Worm (Caenorhabditis elegans): ENCODE results near the gene epn-1.

epn-1 gene

DNA sequence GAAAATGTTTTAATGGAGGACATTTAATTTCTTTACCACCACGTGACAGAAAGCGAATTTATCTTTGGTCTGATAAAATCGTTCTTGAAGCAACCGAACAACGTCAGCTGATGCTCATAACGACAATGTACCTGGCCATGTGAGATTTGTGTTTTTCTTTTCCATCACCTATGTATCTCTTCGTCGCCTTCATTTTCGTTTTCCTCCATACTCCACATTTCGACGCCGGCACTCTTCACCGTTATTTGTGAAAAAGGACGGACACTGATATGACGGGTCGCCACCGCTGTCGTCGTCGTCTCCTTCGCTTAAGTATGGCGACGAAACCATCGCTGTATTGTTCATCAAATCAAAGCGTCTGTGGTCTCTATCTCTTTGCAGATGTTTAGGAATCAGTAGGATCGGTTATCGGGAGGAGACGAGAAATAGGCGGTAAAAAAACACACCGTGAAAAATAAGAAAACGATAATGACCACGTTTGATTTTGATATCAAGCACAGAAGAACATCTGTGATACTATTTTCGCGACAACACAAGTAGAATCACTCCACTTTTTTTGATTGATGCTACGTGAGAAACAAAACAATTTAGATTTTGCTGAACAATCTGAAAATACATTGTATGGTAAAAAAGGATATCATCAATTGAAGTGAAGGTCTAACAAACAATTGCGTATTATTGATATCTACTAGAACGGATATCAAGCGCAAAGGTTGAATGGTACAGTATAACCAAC is 31.3 kb downstream of the epn-1 start:
- no peak for TF ChIP-seq ama-1 (optimal IDR thresholded peaks at IDR 0.05)

DNA sequence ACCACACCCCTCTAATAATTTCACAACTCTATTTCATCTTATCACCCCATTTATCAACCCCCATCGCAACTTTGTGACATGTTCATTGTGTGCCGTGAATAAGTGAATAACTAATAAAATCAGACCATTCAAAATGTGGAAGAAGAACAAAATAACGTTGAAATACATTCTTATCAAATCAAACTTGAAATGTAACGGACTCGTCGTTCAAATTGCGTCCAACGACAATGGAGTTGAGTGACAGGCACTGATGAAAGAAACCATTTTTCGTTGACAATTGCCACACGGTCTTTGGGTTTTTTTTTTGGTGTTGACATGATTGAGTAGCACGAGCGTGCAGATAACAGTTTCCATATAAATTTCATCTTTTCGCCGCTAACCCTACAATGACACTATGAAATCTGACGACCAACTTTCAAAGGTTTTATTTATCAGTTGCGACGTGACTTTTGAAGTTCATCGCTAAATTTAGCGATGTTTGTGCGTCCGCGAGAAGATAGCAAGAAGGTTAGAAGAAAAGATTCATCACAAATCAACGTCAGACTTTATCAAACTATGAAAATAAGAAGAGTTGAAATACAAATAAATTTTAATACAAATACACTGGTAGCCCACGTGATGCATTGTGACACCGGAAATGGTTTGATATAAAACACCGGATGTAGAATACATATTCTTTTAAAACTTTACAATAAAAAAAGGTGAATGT is 34.7 kb downstream of the epn-1 start:
- TF ChIP-seq tra-4 (tag; optimal IDR thresholded peaks at IDR 0.05) = no peak
- TF ChIP-seq scrt-1 (GFP tag; IDR thresholded peaks at IDR 0.05) = no peak

ce11 chrX:14780176-14780575 is 38.1 kb downstream of the epn-1 start:
- TF ChIP-seq ets-7 (tag; optimal IDR thresholded peaks at IDR 0.05) (no peak), pes-1 (GFP tag; IDR thresholded peaks at IDR 0.05) (no peak), F13C5.2 (tag; optimal IDR thresholded peaks at IDR 0.05) (no peak), hmg-4 (GFP tag; optimal IDR thresholded peaks at IDR 0.05) (no peak), sea-1 (GFP tag; conservative IDR thresholded peaks at IDR 0.05) (no peak), tra-4 (tag; optimal IDR thresholded peaks at IDR 0.05) (no peak), tbx-11 (GFP tag; IDR thresholded peaks at IDR 0.05) (no peak), scrt-1 (GFP tag; IDR thresholded peaks at IDR 0.05) (no peak), hmbx-1 (tag; optimal IDR thresholded peaks at IDR 0.05) (no peak), hnd-1 (tag; optimal IDR thresholded peaks at IDR 0.05) (no peak), tbx-37 (GFP tag; conservative IDR thresholded peaks at IDR 0.05) (no peak), B0310.2 (tag; optimal IDR thresholded peaks at IDR 0.05) (no peak), flt-1 (GFP tag; IDR thresholded peaks at IDR 0.05) (no peak), ama-1 (optimal IDR thresholded peaks at IDR 0.05) (no peak), aly-1 (tag; optimal IDR thresholded peaks at IDR 0.05) (no peak), ceh-13 (GFP tag; optimal IDR thresholded peaks at IDR 0.05) (no peak)

DNA sequence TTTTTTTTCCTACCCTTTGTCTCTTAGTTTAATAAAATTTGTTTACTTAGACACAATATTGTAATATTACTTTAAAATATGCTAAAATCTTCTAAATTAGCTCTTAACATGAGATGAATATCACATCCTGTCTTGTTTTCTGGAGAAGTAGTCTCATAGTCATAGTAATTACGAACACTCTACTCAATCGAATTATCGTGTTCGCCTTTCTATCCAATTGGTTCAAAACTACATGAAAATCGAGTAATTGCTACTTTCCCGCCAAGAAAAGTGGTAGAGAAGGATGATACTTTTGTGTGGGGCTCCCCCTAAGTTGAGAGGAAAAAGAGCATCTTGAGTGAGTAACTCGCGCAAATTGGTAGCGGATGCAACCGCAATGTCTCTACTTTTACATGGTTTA is 40.2 kb downstream of the epn-1 start:
- TF ChIP-seq ets-7 (tag; optimal IDR thresholded peaks at IDR 0.05) (no peak), ceh-36 (tag; optimal IDR thresholded peaks at IDR 0.05) (no peak), hnd-1 (tag; optimal IDR thresholded peaks at IDR 0.05) (no peak), scrt-1 (GFP tag; IDR thresholded peaks at IDR 0.05) (no peak), hmbx-1 (tag; optimal IDR thresholded peaks at IDR 0.05) (no peak), tbx-37 (GFP tag; conservative IDR thresholded peaks at IDR 0.05) (no peak), pes-1 (GFP tag; IDR thresholded peaks at IDR 0.05) (no peak), flt-1 (GFP tag; IDR thresholded peaks at IDR 0.05) (no peak), hmg-4 (GFP tag; optimal IDR thresholded peaks at IDR 0.05) (no peak), B0310.2 (tag; optimal IDR thresholded peaks at IDR 0.05) (no peak), tbx-11 (GFP tag; IDR thresholded peaks at IDR 0.05) (no peak), ceh-13 (GFP tag; optimal IDR thresholded peaks at IDR 0.05) (no peak), aly-1 (tag; optimal IDR thresholded peaks at IDR 0.05) (no peak), F13C5.2 (tag; optimal IDR thresholded peaks at IDR 0.05) (no peak), ama-1 (optimal IDR thresholded peaks at IDR 0.05) (no peak), tra-4 (tag; optimal IDR thresholded peaks at IDR 0.05) (no peak), sea-1 (GFP tag; conservative IDR thresholded peaks at IDR 0.05) (no peak)

ce11 chrX:14776312-14776711 is 42.0 kb downstream of the epn-1 start:
- TF ChIP-seq ceh-36 (tag; optimal IDR thresholded peaks at IDR 0.05) (no peak), flt-1 (GFP tag; IDR thresholded peaks at IDR 0.05) (no peak), tbx-37 (GFP tag; conservative IDR thresholded peaks at IDR 0.05) (no peak), hmg-4 (GFP tag; optimal IDR thresholded peaks at IDR 0.05) (peak; percentile 29)

DNA sequence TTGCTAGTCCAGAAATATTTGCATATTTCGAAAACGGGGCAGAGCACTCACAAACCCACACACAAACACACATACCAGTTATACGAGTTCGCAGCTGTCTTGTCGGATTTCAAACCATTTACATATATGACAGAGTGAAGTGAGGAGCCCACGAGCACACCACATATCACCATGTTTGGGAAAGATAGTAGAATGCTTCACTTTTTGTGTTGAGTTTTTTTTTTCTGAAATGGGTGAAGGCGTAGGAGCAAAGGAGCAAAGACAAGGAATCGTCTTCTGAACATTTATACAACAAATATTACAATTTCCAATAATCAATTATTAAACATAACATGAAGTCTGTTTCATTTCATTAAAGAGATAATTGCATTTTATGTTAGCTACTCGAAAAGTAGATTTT is 43.1 kb downstream of the epn-1 start:
- TF ChIP-seq tra-4 (tag; optimal IDR thresholded peaks at IDR 0.05) (no peak), sea-1 (GFP tag; conservative IDR thresholded peaks at IDR 0.05) (no peak), ceh-13 (GFP tag; optimal IDR thresholded peaks at IDR 0.05) (no peak), flt-1 (GFP tag; IDR thresholded peaks at IDR 0.05) (no peak)

- TF ChIP-seq tra-4 (tag; optimal IDR thresholded peaks at IDR 0.05) (no peak), ama-1 (optimal IDR thresholded peaks at IDR 0.05) (no peak), flt-1 (GFP tag; IDR thresholded peaks at IDR 0.05) (no peak), aly-1 (tag; optimal IDR thresholded peaks at IDR 0.05) (no peak), hnd-1 (tag; optimal IDR thresholded peaks at IDR 0.05) (no peak), sea-1 (GFP tag; conservative IDR thresholded peaks at IDR 0.05) (no peak), scrt-1 (GFP tag; IDR thresholded peaks at IDR 0.05) (no peak), hmbx-1 (tag; optimal IDR thresholded peaks at IDR 0.05) (no peak), tbx-11 (GFP tag; IDR thresholded peaks at IDR 0.05) (no peak), F13C5.2 (tag; optimal IDR thresholded peaks at IDR 0.05) (no peak), hmg-4 (GFP tag; optimal IDR thresholded peaks at IDR 0.05) (no peak), tbx-37 (GFP tag; conservative IDR thresholded peaks at IDR 0.05) (no peak), B0310.2 (tag; optimal IDR thresholded peaks at IDR 0.05) (no peak)
These were observed 45.1 kb downstream of the epn-1 start, which contains the start of gene unc-3 for ce11 chrX:14773238-14773637. Gene unc-3 (plus strand): TSS chrX:14773538.

- TF ChIP-seq hmbx-1 (tag; optimal IDR thresholded peaks at IDR 0.05) (no peak), scrt-1 (GFP tag; IDR thresholded peaks at IDR 0.05) (no peak), hmg-4 (GFP tag; optimal IDR thresholded peaks at IDR 0.05) (no peak), tra-4 (tag; optimal IDR thresholded peaks at IDR 0.05) (no peak), B0310.2 (tag; optimal IDR thresholded peaks at IDR 0.05) (no peak), F13C5.2 (tag; optimal IDR thresholded peaks at IDR 0.05) (no peak), aly-1 (tag; optimal IDR thresholded peaks at IDR 0.05) (no peak), ceh-13 (GFP tag; optimal IDR thresholded peaks at IDR 0.05) (no peak), flt-1 (GFP tag; IDR thresholded peaks at IDR 0.05) (no peak), tbx-11 (GFP tag; IDR thresholded peaks at IDR 0.05) (no peak), tbx-37 (GFP tag; conservative IDR thresholded peaks at IDR 0.05) (no peak), ets-7 (tag; optimal IDR thresholded peaks at IDR 0.05) (no peak), pes-1 (GFP tag; IDR thresholded peaks at IDR 0.05) (no peak), ama-1 (optimal IDR thresholded peaks at IDR 0.05) (no peak), sea-1 (GFP tag; conservative IDR thresholded peaks at IDR 0.05) (no peak), ceh-36 (tag; optimal IDR thresholded peaks at IDR 0.05) (no peak), hnd-1 (tag; optimal IDR thresholded peaks at IDR 0.05) (no peak)
These were observed 46.6 kb downstream of the epn-1 start, which contains the start of gene Y16B4A.2 for ce11 chrX:14771682-14772081. Gene Y16B4A.2 (minus strand): TSS chrX:14771851.
